Fruit fly (Drosophila melanogaster): ENCODE data around the gene Antp.

dm6 chr3R:6983674-6984073 is 15.4 kb downstream of the Antp start:
- TF ChIP-seq CG8159 (tag; optimal IDR thresholded peaks at IDR 0.05) (no peak), EcR (GFP tag; optimal IDR thresholded peaks at IDR 0.05) (no peak), CG34367 (tag; optimal IDR thresholded peaks at IDR 0.05) (no peak), Pif1A (GFP tag; optimal IDR thresholded peaks at IDR 0.05) (no peak), CG4496 (GFP tag; IDR thresholded peaks at IDR 0.05) (no peak), CG12605 (GFP tag; IDR thresholded peaks at IDR 0.05) (no peak), CG13204 (GFP tag; optimal IDR thresholded peaks at IDR 0.05) (no peak), CG8301 (tag; optimal IDR thresholded peaks at IDR 0.05) (no peak), CG17806 (tag; optimal IDR thresholded peaks at IDR 0.05) (no peak), Pif1B (GFP tag; optimal IDR thresholded peaks at IDR 0.05) (no peak)

All from whole organism, pupa.